Worm (Caenorhabditis elegans) whole organism, mixed stage, embryonic: Measurements from ENCODE around the gene F27D9.7.
A peak's percentile ranks its signal among the peaks of the same experiment; 100 is the strongest.

ENCODE experiments used
- bed-3 ChIP-seq: fragments of 200-800 bp; sonication (Bioruptor generic); optimal IDR thresholded peaks from 3 replicates; lab custom pipeline; 2018; ENCODE audit warnings: mild to moderate bottlenecking, missing genetic modification characterization, moderate library complexity, missing compliant biosample characterization
- blmp-1 ChIP-seq: fragments of 150-350 bp; optimal IDR thresholded peaks from 2 replicates; lab custom pipeline; 2014; ENCODE audit warnings: missing biosample characterization, missing genetic modification characterization
- ceh-39 ChIP-seq: fragments of 150-350 bp; optimal IDR thresholded peaks from 2 replicates; lab custom pipeline; 2014; ENCODE audit warnings: missing biosample characterization, missing genetic modification characterization
- ceh-43 ChIP-seq: fragments of 200-800 bp; sonication (Bioruptor generic); optimal IDR thresholded peaks from 2 replicates; lab custom pipeline; 2018; ENCODE audit warnings: mild to moderate bottlenecking, missing genetic modification characterization, moderate library complexity, missing compliant biosample characterization
- ceh-83 ChIP-seq: fragments of 200-800 bp; sonication (Bioruptor generic); optimal IDR thresholded peaks from 2 replicates; lab custom pipeline; 2018; ENCODE audit warnings: mild to moderate bottlenecking, missing genetic modification characterization, missing compliant biosample characterization
- ces-1 ChIP-seq: fragments of 150-350 bp; optimal IDR thresholded peaks from 2 replicates; lab custom pipeline; 2014; ENCODE audit warnings: missing biosample characterization, missing genetic modification reagents, missing genetic modification characterization
- cnd-1 ChIP-seq: fragments of 200-800 bp; sonication (Bioruptor generic); optimal IDR thresholded peaks from 2 replicates; lab custom pipeline; 2018; ENCODE audit warnings: mild to moderate bottlenecking, missing genetic modification characterization, missing compliant biosample characterization
- drap-1 ChIP-seq: fragments of 200-800 bp; sonication (Bioruptor generic); optimal IDR thresholded peaks from 3 replicates; lab custom pipeline; 2018; ENCODE audit warnings: mild to moderate bottlenecking, missing genetic modification characterization, missing compliant biosample characterization
- elt-1 ChIP-seq: sonication (generic microtip); optimal IDR thresholded peaks from 2 replicates; lab custom pipeline; 2017; ENCODE audit warnings: missing genetic modification characterization, mild to moderate bottlenecking, missing compliant biosample characterization, antibody characterized with exemption, moderate library complexity, borderline replicate concordance; ENCODE audit not compliant: insufficient read depth
- elt-3 ChIP-seq: fragments of 150-350 bp; optimal IDR thresholded peaks from 2 replicates; lab custom pipeline; 2014; ENCODE audit warnings: missing biosample characterization, missing genetic modification characterization
- flh-1 ChIP-seq: fragments of 200-800 bp; sonication (Bioruptor generic); optimal IDR thresholded peaks from 2 replicates; lab custom pipeline; 2018; ENCODE audit warnings: mild to moderate bottlenecking, missing genetic modification characterization, moderate library complexity, missing compliant biosample characterization
- ham-2 ChIP-seq: fragments of 200-800 bp; sonication (Bioruptor generic); optimal IDR thresholded peaks from 2 replicates; lab custom pipeline; 2018; ENCODE audit warnings: mild to moderate bottlenecking, missing genetic modification characterization, missing compliant biosample characterization
- lin-13 ChIP-seq: fragments of 150-350 bp; optimal IDR thresholded peaks from 2 replicates; lab custom pipeline; 2014; ENCODE audit warnings: missing biosample characterization, missing genetic modification characterization
- lin-32 ChIP-seq: fragments of 200-800 bp; sonication (Bioruptor generic); optimal IDR thresholded peaks from 2 replicates; lab custom pipeline; 2018; ENCODE audit warnings: mild to moderate bottlenecking, missing genetic modification characterization, missing compliant biosample characterization
- lsy-2 ChIP-seq: fragments of 150-350 bp; optimal IDR thresholded peaks from 2 replicates; lab custom pipeline; 2014; ENCODE audit warnings: missing biosample characterization, missing genetic modification characterization
- mep-1 ChIP-seq: fragments of 150-350 bp; optimal IDR thresholded peaks from 2 replicates; lab custom pipeline; 2017; ENCODE audit warnings: missing biosample characterization, missing genetic modification reagents, missing genetic modification characterization, inconsistent platforms
- mls-2 ChIP-seq: sonication (generic microtip); optimal IDR thresholded peaks from 2 replicates; lab custom pipeline; 2016; ENCODE audit warnings: mild to moderate bottlenecking, missing genetic modification characterization, moderate library complexity, missing compliant biosample characterization
- nhr-12 ChIP-seq: fragments of 150-350 bp; optimal IDR thresholded peaks from 2 replicates; lab custom pipeline; 2014; ENCODE audit warnings: missing biosample characterization, missing genetic modification characterization
- nhr-2 ChIP-seq: fragments of 150-350 bp; optimal IDR thresholded peaks from 2 replicates; lab custom pipeline; 2014; ENCODE audit warnings: missing biosample characterization, missing genetic modification characterization
- nhr-28 ChIP-seq: fragments of 150-350 bp; optimal IDR thresholded peaks from 2 replicates; lab custom pipeline; 2014; ENCODE audit warnings: missing biosample characterization, missing genetic modification characterization
- sem-2 ChIP-seq: fragments of 200-800 bp; sonication (Bioruptor generic); optimal IDR thresholded peaks from 2 replicates; lab custom pipeline; 2018; ENCODE audit warnings: mild to moderate bottlenecking, missing genetic modification characterization, missing compliant biosample characterization
- sptf-1 ChIP-seq: sonication (generic microtip); optimal IDR thresholded peaks from 2 replicates; lab custom pipeline; 2017; ENCODE audit warnings: mild to moderate bottlenecking, missing genetic modification characterization, moderate library complexity, missing compliant biosample characterization
- tbx-8 ChIP-seq: fragments of 200-800 bp; sonication (Bioruptor generic); optimal IDR thresholded peaks from 2 replicates; lab custom pipeline; 2018; ENCODE audit warnings: mild to moderate bottlenecking, missing genetic modification characterization, moderate library complexity, missing compliant biosample characterization
- unc-120 ChIP-seq: sonication (generic microtip); optimal IDR thresholded peaks from 2 replicates; lab custom pipeline; 2017; ENCODE audit warnings: missing genetic modification characterization, missing compliant biosample characterization; ENCODE audit not compliant: poor library complexity, severe bottlenecking
- unc-39 ChIP-seq: fragments of 150-350 bp; optimal IDR thresholded peaks from 2 replicates; lab custom pipeline; 2014; ENCODE audit warnings: missing biosample characterization, missing genetic modification characterization
- zip-8 ChIP-seq: fragments of 150-350 bp; optimal IDR thresholded peaks from 2 replicates; lab custom pipeline; 2014; ENCODE audit warnings: missing biosample characterization, missing genetic modification characterization
- ztf-11 ChIP-seq: fragments of 150-350 bp; optimal IDR thresholded peaks from 2 replicates; lab custom pipeline; 2014; ENCODE audit warnings: missing biosample characterization, missing genetic modification characterization

The F27D9.7 gene

DNA sequence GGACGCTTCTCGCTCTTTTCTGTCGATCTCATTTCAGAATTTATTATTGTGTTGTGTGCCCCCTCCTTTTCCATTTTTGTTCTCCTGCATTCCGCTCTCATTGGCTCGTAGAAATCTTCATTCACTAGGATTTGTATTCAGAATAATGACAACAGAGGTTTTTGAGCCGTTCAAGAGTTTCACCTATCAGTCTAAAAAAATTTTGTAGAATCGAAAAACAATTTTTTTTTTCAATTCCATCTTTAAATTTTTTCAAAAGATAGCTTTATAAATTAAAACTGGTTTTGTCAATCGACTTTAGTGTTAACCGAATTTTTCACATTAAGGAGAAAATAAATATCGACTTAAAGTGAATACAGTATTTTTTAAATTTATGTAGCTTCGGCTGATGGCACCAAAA is 40.1 kb upstream of the F27D9.7 start, which contains the start of gene K09F5.4:
Gene K09F5.4, minus strand, starts transcription at position 101 of the 400 bp plus-strand sequence.
- TF ChIP-seq zip-8, result no peak
- no peak for TF ChIP-seq blmp-1 (tag; lab: Kevin White, UChicago)

ce11 chrX:7710187-7710586 is 39.6 kb upstream of the F27D9.7 start:
- TF ChIP-seq ceh-43 (GFP tag; lab: Kevin White, UChicago), result no peak
- TF ChIP-seq ham-2, result no peak
- TF ChIP-seq ceh-83 (GFP tag; lab: Kevin White, UChicago), result no peak
- TF ChIP-seq mep-1 (tag; lab: Kevin White, UChicago), result no peak
- TF ChIP-seq nhr-12, result no peak
- no peak for TF ChIP-seq nhr-28 (tag; lab: Kevin White, UChicago)
- no peak for TF ChIP-seq flh-1 (GFP tag; lab: Kevin White, UChicago)
- no peak for TF ChIP-seq unc-39 (tag; lab: Kevin White, UChicago)
- TF ChIP-seq mls-2 (tag; lab: Kevin White, UChicago), result no peak
- TF ChIP-seq ces-1 (GFP tag; lab: Kevin White, UChicago), result peak; percentile 4
- TF ChIP-seq lin-32, result no peak
- peak; percentile 84 for TF ChIP-seq sptf-1 (tag; lab: Kevin White, UChicago)

DNA sequence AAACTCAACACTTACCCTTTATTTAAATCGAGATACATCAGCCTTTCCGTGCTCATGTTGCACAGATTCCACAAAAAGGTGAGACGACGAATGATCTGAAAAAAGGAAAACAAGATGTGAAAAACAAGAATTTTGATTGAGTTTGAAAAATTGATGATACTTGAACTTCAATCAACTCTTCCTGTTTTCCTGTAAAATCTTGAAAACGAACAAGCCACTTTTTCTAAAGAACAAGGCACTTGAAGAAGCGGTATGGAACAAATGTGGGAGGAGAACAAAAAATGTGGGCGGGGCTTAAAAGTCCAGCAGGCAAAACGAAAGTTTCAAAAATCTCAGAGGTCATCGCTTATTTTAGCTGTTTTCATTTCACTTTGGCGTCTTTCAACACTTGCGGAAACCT is 36.5 kb upstream of the F27D9.7 start, which contains the start of gene kvs-1:
Gene kvs-1, minus strand, starts transcription at position 101 of the 400 bp plus-strand sequence.
- TF ChIP-seq cnd-1, result no peak
- no peak for TF ChIP-seq elt-3 (tag; lab: Kevin White, UChicago)
- no peak for TF ChIP-seq nhr-2 (tag; lab: Kevin White, UChicago)
- TF ChIP-seq unc-39 (tag; lab: Kevin White, UChicago), result no peak

ce11 chrX:7703863-7704262 is 33.3 kb upstream of the F27D9.7 start:
- TF ChIP-seq elt-1 (tag; lab: Kevin White, UChicago), result no peak
- TF ChIP-seq flh-1 (GFP tag; lab: Kevin White, UChicago), result no peak
- TF ChIP-seq blmp-1 (tag; lab: Kevin White, UChicago), result no peak
- TF ChIP-seq cnd-1, result no peak
- TF ChIP-seq ceh-83 (GFP tag; lab: Kevin White, UChicago), result no peak
- no peak for TF ChIP-seq tbx-8 (GFP tag; lab: Kevin White, UChicago)
- no peak for TF ChIP-seq ceh-43 (GFP tag; lab: Kevin White, UChicago)

- no peak for TF ChIP-seq elt-3 (tag; lab: Kevin White, UChicago)
- no peak for TF ChIP-seq flh-1 (GFP tag; lab: Kevin White, UChicago)
- no peak for TF ChIP-seq tbx-8 (GFP tag; lab: Kevin White, UChicago)
- no peak for TF ChIP-seq mep-1 (tag; lab: Kevin White, UChicago)
- no peak for TF ChIP-seq bed-3 (GFP tag; lab: Kevin White, UChicago)
- TF ChIP-seq ztf-11 (tag; lab: Kevin White, UChicago), result no peak
- TF ChIP-seq lin-13 (tag; lab: Kevin White, UChicago), result no peak
- TF ChIP-seq ceh-39 (tag; lab: Kevin White, UChicago), result no peak
- no peak for TF ChIP-seq nhr-12
- TF ChIP-seq drap-1 (GFP tag; lab: Kevin White, UChicago), result no peak
- TF ChIP-seq elt-1 (tag; lab: Kevin White, UChicago), result no peak
- TF ChIP-seq zip-8, result no peak
- TF ChIP-seq lsy-2, result no peak
- no peak for TF ChIP-seq nhr-28 (tag; lab: Kevin White, UChicago)
- TF ChIP-seq unc-120 (tag; lab: Kevin White, UChicago), result no peak
- TF ChIP-seq cnd-1, result no peak
- TF ChIP-seq blmp-1 (tag; lab: Kevin White, UChicago), result no peak
- TF ChIP-seq mls-2 (tag; lab: Kevin White, UChicago), result no peak
- TF ChIP-seq sem-2 (GFP tag; lab: Kevin White, UChicago), result no peak
These were observed 19.0 kb upstream of the F27D9.7 start for ce11 chrX:7689570-7689969.

ce11 chrX:7689119-7689518 is 18.6 kb upstream of the F27D9.7 start, which contains the start of gene clik-2:
Gene clik-2, minus strand, starts transcription at chrX:7689219.
- no peak for TF ChIP-seq ces-1 (GFP tag; lab: Kevin White, UChicago)
- TF ChIP-seq tbx-8 (GFP tag; lab: Kevin White, UChicago), result no peak
- TF ChIP-seq lin-13 (tag; lab: Kevin White, UChicago), result no peak
- TF ChIP-seq ceh-39 (tag; lab: Kevin White, UChicago), result no peak
- TF ChIP-seq ceh-43 (GFP tag; lab: Kevin White, UChicago), result no peak
- TF ChIP-seq elt-1 (tag; lab: Kevin White, UChicago), result no peak
- no peak for TF ChIP-seq unc-120 (tag; lab: Kevin White, UChicago)
- TF ChIP-seq lsy-2, result no peak
- no peak for TF ChIP-seq sem-2 (GFP tag; lab: Kevin White, UChicago)
